Fruit fly (Drosophila melanogaster) whole organism, wandering third instar larva: ENCODE measurements around the gene Klp31E.
A peak's percentile ranks its signal among the peaks of the same experiment; 100 is the strongest.

Source experiments
- Abd-B ChIP-seq: fragments of >200 bp; optimal IDR thresholded peaks from 2 replicates; lab custom pipeline; 2017; ENCODE audit warnings: missing biosample characterization, missing genetic modification characterization
- CG32264 ChIP-seq: fragments of 200-800 bp; sonication (Bioruptor generic); optimal IDR thresholded peaks from 2 replicates; lab custom pipeline; 2016; ENCODE audit warnings: missing biosample characterization, missing genetic modification characterization
- CG9705 ChIP-seq: fragments of 200-800 bp; sonication (Bioruptor generic); optimal IDR thresholded peaks from 2 replicates; lab custom pipeline; 2018; ENCODE audit warnings: missing biosample characterization, mild to moderate bottlenecking, missing genetic modification characterization
- CrebA ChIP-seq: fragments of 200-800 bp; sonication (Bioruptor generic); optimal IDR thresholded peaks from 2 replicates; lab custom pipeline; 2016; ENCODE audit warnings: missing biosample characterization, mild to moderate bottlenecking, missing genetic modification characterization, borderline replicate concordance
- Dfd ChIP-seq: fragments of >200 bp; optimal IDR thresholded peaks from 2 replicates; lab custom pipeline; 2017; ENCODE audit warnings: missing biosample characterization, missing genetic modification characterization
- Dif ChIP-seq: fragments of 200-275, 200-300 bp; sonication (Bioruptor generic); optimal IDR thresholded peaks from 2 replicates; lab custom pipeline; 2018; ENCODE audit warnings: missing biosample characterization, missing genetic modification characterization; ENCODE audit not compliant: partially characterized antibody
- GATAd ChIP-seq: sonication (Bioruptor generic); optimal IDR thresholded peaks from 2 replicates; lab custom pipeline; 2016; ENCODE audit warnings: missing biosample characterization, missing genetic modification characterization
- HLH106 ChIP-seq: fragments of 200-800 bp; optimal IDR thresholded peaks from 3 replicates; lab custom pipeline; 2019; ENCODE audit warnings: missing biosample characterization, mild to moderate bottlenecking, missing genetic modification characterization, moderate library complexity
- Hnf4 ChIP-seq: fragments of 200-800 bp; sonication (Bioruptor generic); optimal IDR thresholded peaks from 2 replicates; lab custom pipeline; 2016; ENCODE audit warnings: missing biosample characterization, mild to moderate bottlenecking, missing genetic modification characterization
- Hr78 ChIP-seq: fragments of >200 bp; optimal IDR thresholded peaks from 2 replicates; lab custom pipeline; 2017; ENCODE audit warnings: missing biosample characterization, missing genetic modification characterization
- Hr83 ChIP-seq: fragments of 200-300 bp; sonication (Bioruptor generic); optimal IDR thresholded peaks from 2 replicates; lab custom pipeline; 2016; ENCODE audit warnings: missing biosample characterization, mild to moderate bottlenecking, missing genetic modification characterization, moderate library complexity; ENCODE audit not compliant: poor library complexity, severe bottlenecking
- Jra ChIP-seq: sonication (Bioruptor generic); optimal IDR thresholded peaks from 2 replicates; lab custom pipeline; 2016; ENCODE audit warnings: missing biosample characterization, missing genetic modification characterization
- Mio ChIP-seq: sonication (Bioruptor generic); optimal IDR thresholded peaks from 2 replicates; lab custom pipeline; 2016; ENCODE audit warnings: missing biosample characterization, missing genetic modification characterization
- Myc ChIP-seq: fragments of >200 bp; optimal IDR thresholded peaks from 2 replicates; lab custom pipeline; 2017
- N ChIP-seq: fragments of >200 bp; optimal IDR thresholded peaks from 2 replicates; lab custom pipeline; 2018; ENCODE audit warnings: missing biosample characterization, missing external identifiers, missing genetic modification characterization
- OdsH ChIP-seq: fragments of 200-800 bp; sonication (Bioruptor generic); optimal IDR thresholded peaks from 2 replicates; lab custom pipeline; 2016; ENCODE audit warnings: missing biosample characterization, mild to moderate bottlenecking, missing genetic modification characterization
- Rel ChIP-seq, 2 experiments: fragments of 200-800 bp; sonication (Bioruptor generic) in 1 of 2; optimal IDR thresholded peaks; 2 replicates in 1 of 2; 3 replicates in 1 of 2; lab custom pipeline; 2016 to 2019; ENCODE audit warnings: mild to moderate bottlenecking in 2 of 2, missing biosample characterization in 2 of 2, missing genetic modification characterization in 2 of 2, moderate library complexity in 1 of 2
- Sp1 ChIP-seq: fragments of 200-800 bp; sonication (Bioruptor generic); optimal IDR thresholded peaks from 3 replicates; lab custom pipeline; 2019; ENCODE audit warnings: missing biosample characterization, mild to moderate bottlenecking, missing genetic modification characterization, moderate library complexity
- Vsx2 ChIP-seq: fragments of 200-300, 225-300 bp; sonication (Bioruptor generic); optimal IDR thresholded peaks from 2 replicates; lab custom pipeline; 2018; ENCODE audit warnings: missing biosample characterization, missing genetic modification characterization; ENCODE audit not compliant: partially characterized antibody
- br ChIP-seq: fragments of 200-800 bp; sonication (Bioruptor generic); optimal IDR thresholded peaks from 2 replicates; lab custom pipeline; 2016; ENCODE audit warnings: missing biosample characterization, missing genetic modification characterization
- brk ChIP-seq: fragments of 200-800 bp; sonication (Bioruptor generic); optimal IDR thresholded peaks from 2 replicates; lab custom pipeline; 2016; ENCODE audit warnings: missing biosample characterization, mild to moderate bottlenecking, missing genetic modification characterization
- dl ChIP-seq, 2 experiments: fragments of 175-275, 200-275 bp in 1 of 2; fragments of 200-275 bp in 1 of 2; sonication (Bioruptor generic); optimal IDR thresholded peaks; lab custom pipeline; 2018; ENCODE audit warnings: mild to moderate bottlenecking in 2 of 2, missing biosample characterization in 2 of 2, missing genetic modification characterization in 2 of 2, moderate library complexity in 2 of 2; ENCODE audit not compliant: partially characterized antibody in 2 of 2, insufficient read depth in 1 of 2
- dmrt93B ChIP-seq: fragments of 200-800 bp; sonication (Bioruptor generic); optimal IDR thresholded peaks from 2 replicates; lab custom pipeline; 2018; ENCODE audit warnings: missing biosample characterization, mild to moderate bottlenecking, missing genetic modification characterization
- dsf ChIP-seq: sonication (Bioruptor generic); optimal IDR thresholded peaks from 2 replicates; lab custom pipeline; 2016; ENCODE audit warnings: missing biosample characterization, missing genetic modification characterization, borderline replicate concordance
- ey ChIP-seq: fragments of 200-800 bp; sonication (Bioruptor generic); optimal IDR thresholded peaks from 2 replicates; lab custom pipeline; 2016; ENCODE audit warnings: missing biosample characterization, missing genetic modification characterization
- foxo ChIP-seq, 2 experiments: fragments of 200-800 bp; sonication (Bioruptor generic); optimal IDR thresholded peaks; 2 replicates in 1 of 2; 3 replicates in 1 of 2; lab custom pipeline; 2016 to 2017; ENCODE audit warnings: missing biosample characterization in 2 of 2, missing genetic modification characterization in 2 of 2
- fru ChIP-seq: fragments of 200-800 bp; sonication (Bioruptor generic); optimal IDR thresholded peaks from 3 replicates; lab custom pipeline; 2016; ENCODE audit warnings: missing biosample characterization, mild to moderate bottlenecking, missing genetic modification characterization
- h ChIP-seq: fragments of 200-800 bp; sonication (Bioruptor generic); optimal IDR thresholded peaks from 3 replicates; lab custom pipeline; 2016; ENCODE audit warnings: missing biosample characterization, mild to moderate bottlenecking, missing genetic modification characterization
- jim ChIP-seq: fragments of 175-275, 200-325 bp; sonication (Bioruptor generic); optimal IDR thresholded peaks from 2 replicates; lab custom pipeline; 2016; ENCODE audit warnings: missing biosample characterization, mild to moderate bottlenecking, missing genetic modification characterization
- lola ChIP-seq: fragments of >200 bp; optimal IDR thresholded peaks from 2 replicates; lab custom pipeline; 2017; ENCODE audit warnings: missing biosample characterization, missing genetic modification characterization
- pan ChIP-seq: fragments of >200 bp; optimal IDR thresholded peaks from 2 replicates; lab custom pipeline; 2017
- psq ChIP-seq: fragments of 200-800 bp; sonication (Bioruptor generic); optimal IDR thresholded peaks from 3 replicates; lab custom pipeline; 2017; ENCODE audit warnings: missing biosample characterization, mild to moderate bottlenecking, missing genetic modification characterization, moderate library complexity
- rgr ChIP-seq: fragments of 200-800 bp; sonication (Bioruptor generic); optimal IDR thresholded peaks from 3 replicates; lab custom pipeline; 2016; ENCODE audit warnings: missing biosample characterization, mild to moderate bottlenecking, missing genetic modification characterization
- sage ChIP-seq: fragments of 200-800 bp; sonication (Bioruptor generic); optimal IDR thresholded peaks from 2 replicates; lab custom pipeline; 2016; ENCODE audit warnings: missing biosample characterization, mild to moderate bottlenecking, missing genetic modification characterization
- sv ChIP-seq: fragments of 200-800 bp; sonication (Bioruptor generic); optimal IDR thresholded peaks from 3 replicates; lab custom pipeline; 2016; ENCODE audit warnings: missing biosample characterization, missing genetic modification characterization
- tai ChIP-seq: sonication (Bioruptor generic); optimal IDR thresholded peaks from 2 replicates; lab custom pipeline; 2016; ENCODE audit warnings: missing biosample characterization, missing genetic modification characterization
- usp ChIP-seq: fragments of >200 bp; optimal IDR thresholded peaks from 2 replicates; lab custom pipeline; 2017; ENCODE audit warnings: missing biosample characterization, missing genetic modification characterization
- woc ChIP-seq: sonication (Bioruptor generic); optimal IDR thresholded peaks from 2 replicates; lab custom pipeline; 2016; ENCODE audit warnings: missing biosample characterization, mild to moderate bottlenecking, missing genetic modification characterization

Gene Klp31E

DNA sequence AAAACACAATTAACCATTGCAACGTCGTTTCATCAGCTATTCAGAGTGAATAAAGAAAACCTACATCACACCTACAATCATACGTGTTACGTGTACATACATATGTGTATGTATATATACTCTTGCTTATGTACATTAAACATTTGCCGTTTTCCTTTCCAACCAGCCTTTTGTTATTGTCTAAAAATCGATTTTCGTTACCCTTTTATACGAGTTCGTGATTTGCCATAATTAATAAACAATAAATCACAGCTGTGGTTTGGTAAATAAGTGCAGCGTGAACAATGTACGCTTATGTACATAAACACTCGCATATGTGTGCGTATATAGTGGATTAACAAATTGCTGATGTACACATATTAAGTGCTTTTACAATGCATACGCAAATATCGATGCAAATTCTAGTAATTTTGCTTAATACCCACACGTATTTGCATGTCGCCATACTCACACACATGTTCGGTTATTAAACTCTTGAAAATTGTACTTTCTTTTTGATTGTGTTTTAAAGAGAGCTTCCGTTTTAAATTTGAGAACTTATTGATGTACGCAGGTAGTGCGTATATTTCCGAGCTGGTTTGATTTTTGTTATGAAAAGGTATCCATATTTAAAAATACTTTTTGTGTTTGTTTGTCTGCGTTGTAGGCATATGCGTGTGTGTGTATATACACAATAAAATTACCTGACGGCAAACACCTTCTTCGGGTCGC is 16.8 kb upstream of the Klp31E start:
- TF ChIP-seq tai, result peak; percentile 4
- no peak for TF ChIP-seq br
- peak; percentile 36 for TF ChIP-seq Jra (GFP tag; lab: Kevin White, UChicago)
- no peak for TF ChIP-seq foxo (GFP tag; optimal IDR thresholded peaks at IDR 0.05; lab: Kevin White, UChicago)
- TF ChIP-seq, all 38 proteins: peak for 2

DNA sequence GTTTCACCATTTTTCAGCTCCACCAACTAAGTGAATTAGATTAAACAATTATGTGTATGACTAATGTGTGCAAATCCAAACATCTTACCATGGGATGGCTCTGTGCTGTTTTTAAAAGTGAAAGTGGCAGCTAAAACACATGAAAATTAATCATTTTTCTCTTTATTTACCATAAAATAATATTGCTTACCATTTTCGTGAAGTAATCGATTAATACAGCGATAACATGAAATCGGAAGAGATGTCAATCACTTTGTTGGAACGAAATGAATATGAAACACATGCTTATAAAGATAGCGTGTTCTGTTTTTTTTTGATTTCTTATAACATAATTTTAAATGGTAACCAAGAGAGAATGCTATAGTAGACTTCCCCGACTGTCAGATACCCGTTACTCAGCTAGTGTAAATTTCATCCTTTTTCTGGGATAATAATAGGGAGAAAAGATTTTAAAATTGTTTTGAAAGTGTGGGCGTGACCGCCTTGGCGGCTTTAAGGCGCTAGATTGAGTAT is 10.0 kb upstream of the Klp31E start:
- peak; percentile 40 for TF ChIP-seq woc (GFP tag; lab: Kevin White, UChicago)
- peak; percentile 7 for TF ChIP-seq Myc
- TF ChIP-seq ey (GFP tag; lab: Kevin White, UChicago), result no peak

DNA sequence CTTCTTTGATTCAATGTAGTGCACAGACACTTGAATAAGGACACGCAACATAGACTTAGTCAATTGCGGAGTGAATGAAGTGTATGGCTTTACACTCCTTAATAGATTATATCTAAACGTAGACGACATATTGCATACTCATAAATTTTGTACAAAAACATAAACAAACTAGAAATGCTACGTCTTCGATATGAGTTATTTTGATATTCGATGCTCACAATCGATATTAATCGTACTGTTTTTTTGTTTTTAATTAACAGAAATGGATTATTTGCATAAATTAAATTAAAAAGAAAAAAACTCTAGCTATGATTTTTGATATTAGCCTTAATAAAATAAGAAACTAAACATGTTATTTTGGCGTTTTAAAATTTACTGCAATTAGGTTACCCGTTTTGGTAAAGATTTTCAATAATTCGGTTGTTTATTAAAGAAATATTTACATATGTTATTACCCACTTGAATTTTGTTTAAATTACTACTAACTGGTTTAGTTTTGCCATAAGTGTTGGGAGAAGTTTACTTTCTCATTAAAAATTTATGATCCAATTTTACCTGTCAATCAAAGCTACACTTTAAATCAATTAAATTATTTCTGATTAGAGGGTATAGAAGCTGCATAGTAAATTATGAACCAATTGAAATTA is 8.7 kb upstream of the Klp31E start, which contains the start of the genes CG17768, LSm-4 and Ir31a:
TSS of gene CG17768 (minus strand) at position 196 of the 647 bp plus-strand sequence.
TSS of gene LSm-4 (minus strand) at position 196 of the 647 bp plus-strand sequence.
TSS of gene Ir31a (plus strand) at position 558 of the 647 bp plus-strand sequence.
- TF ChIP-seq Myc (no peak), woc (GFP tag; lab: Kevin White, UChicago) (peak; percentile 7)
- TF ChIP-seq, all 38 proteins: peak for 1

DNA sequence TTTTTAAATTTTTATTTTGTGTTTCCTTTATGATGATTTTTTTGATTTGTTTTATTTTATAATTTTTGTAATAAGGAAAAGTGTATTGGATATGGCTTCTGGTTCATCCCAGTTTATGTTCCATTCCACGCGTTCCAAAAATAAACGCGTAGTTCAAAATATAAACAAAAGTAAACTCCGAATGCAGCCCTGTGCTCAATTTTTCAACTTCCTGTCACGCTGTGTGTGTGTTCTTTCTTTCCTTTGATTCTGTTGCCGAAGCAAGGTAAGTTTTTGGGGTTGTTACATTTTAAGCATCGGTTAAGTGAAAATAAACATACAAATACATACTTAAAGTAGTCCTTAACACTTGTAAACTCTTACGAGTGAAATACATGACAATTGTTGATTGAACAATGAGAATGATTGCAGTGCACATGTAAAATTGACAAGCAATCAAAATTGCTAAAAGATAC is 5.7 kb upstream of the Klp31E start, which contains the start of the genes Ip259 and RpS27A:
TSS of gene Ip259 (plus strand) at position 231 of the 455 bp plus-strand sequence.
TSS of gene RpS27A (plus strand) at position 231 of the 455 bp plus-strand sequence.
- peak; percentile 68 for TF ChIP-seq HLH106 (tag; lab: Kevin White, UChicago)
- TF ChIP-seq ey (GFP tag; lab: Kevin White, UChicago), result peak; percentile 37
- peak; percentile 39 for TF ChIP-seq sage (GFP tag; lab: Kevin White, UChicago)
- TF ChIP-seq CG9705 (GFP tag; lab: Kevin White, UChicago), result peak; percentile 81
- peak; percentile 39 for TF ChIP-seq Dif (GFP tag; lab: Kevin White, UChicago)
- no peak for TF ChIP-seq h (GFP tag; lab: Kevin White, UChicago)
- TF ChIP-seq dmrt93B (GFP tag; lab: Kevin White, UChicago), result no peak
- peak; percentile 24 for TF ChIP-seq Mio (GFP tag; lab: Kevin White, UChicago)
- TF ChIP-seq sv (GFP tag; lab: Kevin White, UChicago), result no peak
- no peak for TF ChIP-seq pan (lab: Kevin White, UChicago)
- TF ChIP-seq dl (GFP tag; optimal IDR thresholded peaks at IDR 0.05; lab: Kevin White, UChicago; ENCODE audit: insufficient read depth in 1 of 2, partially characterized antibody in 2 of 2), result no peak
- peak; percentile 62 for TF ChIP-seq OdsH (GFP tag; lab: Kevin White, UChicago)
- peak; percentile 53 for TF ChIP-seq N (GFP tag; lab: Kevin White, UChicago)
- no peak for TF ChIP-seq Dfd (GFP tag; lab: Kevin White, UChicago)
- TF ChIP-seq psq (GFP tag; lab: Kevin White, UChicago), result peak; percentile 38
- TF ChIP-seq CG32264 (GFP tag; lab: Kevin White, UChicago), result peak; percentile 55
- TF ChIP-seq usp (GFP tag; lab: Kevin White, UChicago), result no peak
- TF ChIP-seq Abd-B (GFP tag; lab: Kevin White, UChicago), result no peak
- TF ChIP-seq Vsx2 (GFP tag; lab: Kevin White, UChicago), result no peak
- no peak for TF ChIP-seq CrebA (GFP tag; lab: Kevin White, UChicago)
- peak; percentile 38 for TF ChIP-seq Jra (GFP tag; lab: Kevin White, UChicago)
- TF ChIP-seq Rel (GFP tag; optimal IDR thresholded peaks at IDR 0.05; lab: Kevin White, UChicago), result no peak
- no peak for TF ChIP-seq Rel (tag; optimal IDR thresholded peaks at IDR 0.05; lab: Kevin White, UChicago)
- TF ChIP-seq br, result no peak
- TF ChIP-seq Hr78 (GFP tag; lab: Kevin White, UChicago), result no peak
- peak; percentile 64 for TF ChIP-seq Hnf4
- no peak for TF ChIP-seq GATAd (GFP tag; lab: Kevin White, UChicago)
- TF ChIP-seq Myc, result peak; percentile 70
- TF ChIP-seq jim (GFP tag; lab: Kevin White, UChicago), result no peak
- peak; percentile 86 for TF ChIP-seq Hr83 (GFP tag; lab: Kevin White, UChicago)
- peak; percentile 26 for TF ChIP-seq dsf (GFP tag; lab: Kevin White, UChicago)
- peak in 1 of 2 experiments; percentile 2 for TF ChIP-seq foxo (GFP tag; optimal IDR thresholded peaks at IDR 0.05; lab: Kevin White, UChicago)
- peak; percentile 66 for TF ChIP-seq tai
- TF ChIP-seq brk (GFP tag; lab: Kevin White, UChicago), result peak; percentile 22
- TF ChIP-seq lola, result no peak
- no peak for TF ChIP-seq fru (GFP tag; lab: Kevin White, UChicago)
- peak; percentile 84 for TF ChIP-seq woc (GFP tag; lab: Kevin White, UChicago)
- TF ChIP-seq Sp1 (GFP tag; lab: Kevin White, UChicago), result peak; percentile 79
- TF ChIP-seq rgr (GFP tag; lab: Kevin White, UChicago), result peak; percentile 83
